Worm (Caenorhabditis elegans) whole organism, young adult: ENCODE data around the gene F48G7.4.

Experiments
- F37B4.10 ChIP-seq: fragments of 200-800 bp; sonication (Bioruptor generic); IDR thresholded peaks from 2 replicates; pipeline ENCODE4 v1.3.6; 2022; ENCODE audit warnings: missing genetic modification characterization, missing compliant biosample characterization
- F57A8.1 ChIP-seq: fragments of 200-800 bp; sonication (Bioruptor generic); optimal IDR thresholded peaks from 2 replicates; lab custom pipeline; 2018; ENCODE audit warnings: mild to moderate bottlenecking, missing genetic modification characterization, moderate library complexity, missing compliant biosample characterization
- F57C9.4 ChIP-seq: sonication (generic microtip); optimal IDR thresholded peaks from 2 replicates; lab custom pipeline; 2017; ENCODE audit warnings: mild to moderate bottlenecking, missing genetic modification characterization, missing compliant biosample characterization
- T26A5.8 ChIP-seq: sonication (generic microtip); optimal IDR thresholded peaks from 2 replicates; lab custom pipeline; 2016; ENCODE audit warnings: missing genetic modification characterization, missing compliant biosample characterization
- Y53F4B.3 ChIP-seq: fragments of 200-800 bp; sonication (Bioruptor generic); IDR thresholded peaks from 2 replicates; pipeline ENCODE4 v1.3.6; 2022; ENCODE audit warnings: missing genetic modification reagents, missing genetic modification characterization, missing compliant biosample characterization
- aptf-3 ChIP-seq: fragments of 200-800 bp; sonication (Bioruptor generic); IDR thresholded peaks from 2 replicates; pipeline ENCODE4 v1.3.6; 2022; ENCODE audit warnings: missing genetic modification characterization, missing compliant biosample characterization
- ceh-58 ChIP-seq: fragments of 200-800 bp; sonication (Bioruptor generic); IDR thresholded peaks from 2 replicates; pipeline ENCODE4 v1.3.6; 2022; ENCODE audit warnings: missing genetic modification characterization, missing compliant biosample characterization
- mel-28 ChIP-seq: sonication (generic microtip); optimal IDR thresholded peaks from 2 replicates; lab custom pipeline; 2016; ENCODE audit warnings: borderline replicate concordance, mild to moderate bottlenecking, missing genetic modification characterization, missing compliant biosample characterization
- pbrm-1 ChIP-seq: fragments of 200-800 bp; sonication (Bioruptor generic); IDR thresholded peaks from 2 replicates; pipeline ENCODE4 v1.3.6; 2022; ENCODE audit warnings: missing genetic modification reagents, missing genetic modification characterization, missing compliant biosample characterization
- rec-8 ChIP-seq, 2 experiments: sonication (generic microtip); optimal IDR thresholded peaks; 2 replicates each; lab custom pipeline; 2016; ENCODE audit warnings: mild to moderate bottlenecking in 2 of 2, missing genetic modification characterization in 2 of 2, missing genetic modification reagents in 2 of 2, missing genotype in 2 of 2, missing biosample characterization in 1 of 2, missing compliant biosample characterization in 1 of 2, moderate library complexity in 1 of 2
- somi-1 ChIP-seq: fragments of 200-800 bp; sonication (Bioruptor generic); optimal IDR thresholded peaks from 2 replicates; lab custom pipeline; 2018; ENCODE audit warnings: mild to moderate bottlenecking, missing genetic modification characterization, missing compliant biosample characterization
- unc-62 ChIP-seq: fragments of 150-350 bp; optimal IDR thresholded peaks from 2 replicates; lab custom pipeline; 2014; ENCODE audit warnings: missing biosample characterization, missing genetic modification reagents, missing genetic modification characterization

- TF ChIP-seq rec-8 (tag; optimal IDR thresholded peaks at IDR 0.05; lab: Kevin White, UChicago) (no peak), unc-62 (GFP tag; lab: Kevin White, UChicago) (no peak), F57C9.4 (no peak), T26A5.8 (tag; lab: Kevin White, UChicago) (no peak), Y53F4B.3 (GFP tag; lab: Robert Waterston, UW) (no peak), F57A8.1 (GFP tag; lab: Kevin White, UChicago) (no peak), mel-28 (tag; lab: Kevin White, UChicago) (no peak), somi-1 (no peak), F37B4.10 (GFP tag; lab: Robert Waterston, UW) (no peak), ceh-58 (GFP tag; lab: Robert Waterston, UW) (no peak), pbrm-1 (no peak), aptf-3 (GFP tag; lab: Robert Waterston, UW) (no peak)
These were observed 31.4 kb upstream of the F48G7.4 start, which contains the start of gene K06H6.1 for ce11 chrV:587818-588217.
